Fruit fly (Drosophila melanogaster): Measurements from ENCODE around the gene yellow-k.
A peak's percentile ranks its signal among the peaks of the same experiment; 100 is the strongest.

yellow-k gene

DNA sequence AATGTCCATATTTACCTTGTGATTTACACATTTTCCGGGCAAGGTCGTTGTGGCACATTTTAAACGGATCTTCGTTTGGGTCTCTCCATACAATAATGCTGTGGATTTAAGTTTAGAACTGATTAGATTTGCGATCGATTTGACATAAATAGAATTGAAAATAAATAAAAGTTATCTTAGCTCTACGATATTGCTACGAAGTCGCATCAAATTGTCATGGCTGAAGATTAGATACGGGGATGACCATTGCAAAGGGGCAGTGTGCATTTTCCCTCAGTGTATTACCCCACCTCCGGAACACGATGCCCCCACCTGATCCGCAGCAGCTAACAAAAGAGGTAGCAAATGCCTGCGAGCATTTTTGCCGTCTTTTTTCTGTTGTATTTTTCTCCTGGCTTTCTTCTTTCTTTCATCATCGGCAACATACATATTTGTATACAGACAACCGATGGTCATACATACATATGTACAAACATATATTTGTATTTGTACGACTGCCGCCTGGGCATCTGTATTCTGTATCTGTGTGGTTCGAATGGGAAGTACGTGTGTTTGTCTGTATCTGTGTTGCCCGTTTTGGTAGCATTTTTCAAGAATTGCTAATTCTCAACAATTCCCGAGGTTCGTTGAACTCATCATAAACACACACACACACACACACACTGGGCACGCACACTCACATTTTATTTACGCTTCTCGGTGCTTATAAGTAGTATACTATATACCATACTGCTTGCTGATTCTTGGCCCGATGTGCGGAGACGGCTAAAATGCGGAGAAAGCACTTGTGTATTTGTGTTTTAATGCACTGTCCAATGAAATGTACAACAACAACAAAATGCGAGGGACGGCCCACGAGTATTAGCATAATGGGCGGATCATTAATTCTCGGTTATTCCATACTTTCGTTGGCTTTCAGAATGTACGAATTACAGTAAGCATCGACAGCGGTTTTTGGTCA lies 24.3 kb downstream of the yellow-k start:
- TF ChIP-seq Stat92E (GFP tag; optimal IDR thresholded peaks at IDR 0.05) (peak in 1 of 3 experiments; percentile 24), CG12071 (GFP tag; optimal IDR thresholded peaks at IDR 0.05) (no peak), Ets65A (GFP tag) (peak; percentile 60), Antp (GFP tag; optimal IDR thresholded peaks at IDR 0.05) (no peak), phol (tag; optimal IDR thresholded peaks at IDR 0.05) (peak; percentile 23), CG14860 (GFP tag; IDR thresholded peaks at IDR 0.05; ENCODE audit: partially characterized antibody) (no peak), cg (GFP tag; optimal IDR thresholded peaks at IDR 0.05) (peak; percentile 88), HmgZ (tag; optimal IDR thresholded peaks at IDR 0.05) (no peak), Atf3 (GFP tag; optimal IDR thresholded peaks at IDR 0.05) (no peak), gem (tag; optimal IDR thresholded peaks at IDR 0.05) (peak; percentile 4), cato (GFP tag; optimal IDR thresholded peaks at IDR 0.05; ENCODE audit: borderline replicate concordance) (no peak), CG7357 (GFP tag; IDR thresholded peaks at IDR 0.05) (no peak), Chrac-16 (GFP tag; optimal IDR thresholded peaks at IDR 0.05) (no peak), z (GFP tag; IDR thresholded peaks at IDR 0.05) (no peak), sc (optimal IDR thresholded peaks at IDR 0.05) (no peak), sc (GFP tag; optimal IDR thresholded peaks at IDR 0.05) (no peak), rib (GFP tag; IDR thresholded peaks at IDR 0.05) (no peak), h (optimal IDR thresholded peaks at IDR 0.05) (no peak), HLHmδ (GFP tag; optimal IDR thresholded peaks at IDR 0.05) (no peak), ap (GFP tag; IDR thresholded peaks at IDR 0.05) (no peak), row (GFP tag; IDR thresholded peaks at IDR 0.05) (0 out of 3 replicates have a peak, but pooled peaks have one; percentile 10), ci (GFP tag; IDR thresholded peaks at IDR 0.05) (peak; percentile 46; the same call in 1 of the 3 replicates), Opbp (GFP tag; IDR thresholded peaks at IDR 0.05; ENCODE audit: partially characterized antibody) (0 out of 3 replicates have a peak, but pooled peaks have one; percentile 12), CG1603 (tag; optimal IDR thresholded peaks at IDR 0.05) (peak; percentile 31), Awh (GFP tag; IDR thresholded peaks at IDR 0.05) (no peak), Xrp1 (GFP tag; IDR thresholded peaks at IDR 0.05) (peak; percentile 35), CG10654 (GFP tag; optimal IDR thresholded peaks at IDR 0.05) (no peak), CG9876 (GFP tag; optimal IDR thresholded peaks at IDR 0.05) (no peak), B-H1 (GFP tag; IDR thresholded peaks at IDR 0.05) (no peak), vfl (GFP tag; optimal IDR thresholded peaks at IDR 0.05) (no peak), bsh (GFP tag; optimal IDR thresholded peaks at IDR 0.05) (peak in 1 of 2 experiments; percentile 20), cas (GFP tag; IDR thresholded peaks at IDR 0.05) (no peak), CG3065 (GFP tag; optimal IDR thresholded peaks at IDR 0.05) (no peak), sens (GFP tag) (peak; percentile 66), CG14710 (tag; optimal IDR thresholded peaks at IDR 0.05) (peak; percentile 6), gcm2 (GFP tag; optimal IDR thresholded peaks at IDR 0.05) (no peak), sd (tag; optimal IDR thresholded peaks at IDR 0.05) (peak; percentile 53), D (optimal IDR thresholded peaks at IDR 0.05) (no peak), D (GFP tag; optimal IDR thresholded peaks at IDR 0.05) (peak; percentile 33), dmrt99B (tag; optimal IDR thresholded peaks at IDR 0.05) (peak; percentile 20), CG5245 (GFP tag; optimal IDR thresholded peaks at IDR 0.05) (no peak), CG31441 (GFP tag; IDR thresholded peaks at IDR 0.05) (0 out of 2 replicates have a peak, but pooled peaks have one; percentile 17), Gug (GFP tag; IDR thresholded peaks at IDR 0.05) (peak; percentile 16; the same call in 1 of the 4 replicates), lov (optimal IDR thresholded peaks at IDR 0.05) (no peak), lov (GFP tag; IDR thresholded peaks at IDR 0.05) (0 out of 3 replicates have a peak, but pooled peaks have one; percentile 32), CG15601 (tag; optimal IDR thresholded peaks at IDR 0.05) (peak; percentile 6), toy (GFP tag; IDR thresholded peaks at IDR 0.05) (no peak), CG8924 (tag; optimal IDR thresholded peaks at IDR 0.05) (no peak), zf30C (GFP tag; optimal IDR thresholded peaks at IDR 0.05) (peak; percentile 45), MESR4 (GFP tag; optimal IDR thresholded peaks at IDR 0.05) (no peak)

Measured in whole organism, embryonic.